Fruit fly (Drosophila melanogaster) whole organism, embryonic: ENCODE data around the gene CG31817.

Source experiments
- Ada2b ChIP-seq: fragments of 200-800 bp; sonication (Bioruptor generic); IDR thresholded peaks from 2 replicates; pipeline ENCODE4 v1.3.6; 2022; ENCODE audit warnings: missing biosample characterization, missing genetic modification characterization
- CG10565 ChIP-seq: fragments of 200-800 bp; sonication (Bioruptor generic); optimal IDR thresholded peaks from 3 replicates; lab custom pipeline; 2016; ENCODE audit warnings: missing biosample characterization, mild to moderate bottlenecking, missing genetic modification characterization
- CG12659 ChIP-seq: fragments of 200-800 bp; sonication (Bioruptor generic); optimal IDR thresholded peaks from 3 replicates; lab custom pipeline; 2017; ENCODE audit warnings: mild to moderate bottlenecking, missing biosample characterization, missing genetic modification reagents, missing genetic modification characterization
- CG13296 ChIP-seq: fragments of 200-800 bp; sonication (Bioruptor generic); optimal IDR thresholded peaks from 3 replicates; lab custom pipeline; 2018; ENCODE audit warnings: missing biosample characterization, mild to moderate bottlenecking, missing genetic modification characterization
- CG14441 ChIP-seq: fragments of 200-800 bp; sonication (Bioruptor generic); IDR thresholded peaks from 2 replicates; pipeline ENCODE4 v1.3.6; 2022; ENCODE audit warnings: missing biosample characterization, missing genetic modification characterization
- CG14860 ChIP-seq: fragments of 200-800 bp; sonication (Bioruptor generic); IDR thresholded peaks from 3 replicates; pipeline ENCODE4 v1.3.6; 2022; ENCODE audit warnings: missing biosample characterization, missing genetic modification characterization; ENCODE audit not compliant: partially characterized antibody
- CG17385 ChIP-seq: fragments of 200-800 bp; sonication (Bioruptor generic); optimal IDR thresholded peaks from 3 replicates; lab custom pipeline; 2018; ENCODE audit warnings: missing biosample characterization, mild to moderate bottlenecking, missing genetic modification characterization
- CG2678 ChIP-seq: fragments of 200-800 bp; sonication (Bioruptor generic); optimal IDR thresholded peaks from 3 replicates; lab custom pipeline; 2019; ENCODE audit warnings: missing biosample characterization, mild to moderate bottlenecking, missing genetic modification characterization, moderate library complexity
- CG30403 ChIP-seq: fragments of 200-800 bp; sonication (Bioruptor generic); optimal IDR thresholded peaks from 3 replicates; lab custom pipeline; 2016; ENCODE audit warnings: missing biosample characterization, missing genetic modification characterization
- CG4617 ChIP-seq: fragments of 200-800 bp; sonication (Bioruptor generic); optimal IDR thresholded peaks from 3 replicates; lab custom pipeline; 2016; ENCODE audit warnings: missing biosample characterization, missing genetic modification characterization, borderline replicate concordance
- CG5245 ChIP-seq: fragments of 200-800 bp; sonication (Bioruptor generic); optimal IDR thresholded peaks from 3 replicates; lab custom pipeline; 2016; ENCODE audit warnings: missing biosample characterization, missing genetic modification characterization
- CG5953 ChIP-seq: fragments of 200-800 bp; sonication (Bioruptor generic); IDR thresholded peaks from 2 replicates; pipeline ENCODE4 v1.3.6; 2022; ENCODE audit warnings: missing biosample characterization, missing genetic modification characterization
- CG6854 ChIP-seq: fragments of 200-800 bp; sonication (Bioruptor generic); optimal IDR thresholded peaks from 3 replicates; lab custom pipeline; 2017; ENCODE audit warnings: missing biosample characterization, mild to moderate bottlenecking, missing genetic modification characterization
- CG9817 ChIP-seq: fragments of 200-800 bp; sonication (Bioruptor generic); optimal IDR thresholded peaks from 2 replicates; lab custom pipeline; 2018; ENCODE audit warnings: missing biosample characterization, mild to moderate bottlenecking, missing genetic modification characterization, moderate library complexity
- Camta ChIP-seq: fragments of 200-800 bp; sonication (Bioruptor generic); optimal IDR thresholded peaks from 2 replicates; lab custom pipeline; 2016; ENCODE audit warnings: missing biosample characterization, missing genetic modification characterization
- Chrac-16 ChIP-seq: fragments of 200-800 bp; sonication (Bioruptor generic); optimal IDR thresholded peaks from 3 replicates; lab custom pipeline; 2016; ENCODE audit warnings: missing biosample characterization, missing genetic modification characterization
- Dek ChIP-seq: fragments of 200-800 bp; sonication (Bioruptor generic); optimal IDR thresholded peaks from 3 replicates; lab custom pipeline; 2019; ENCODE audit warnings: missing biosample characterization, mild to moderate bottlenecking, missing genetic modification characterization, moderate library complexity
- Drgx ChIP-seq: fragments of 200-800 bp; sonication (Bioruptor generic); IDR thresholded peaks from 2 replicates; pipeline ENCODE4 v1.3.6; 2022; ENCODE audit warnings: missing biosample characterization, missing genetic modification characterization
- Fer2 ChIP-seq: fragments of 200-800 bp; sonication (Bioruptor generic); optimal IDR thresholded peaks from 2 replicates; lab custom pipeline; 2018; ENCODE audit warnings: missing biosample characterization, mild to moderate bottlenecking, missing genetic modification characterization, moderate library complexity
- H2.0 ChIP-seq: fragments of 200-800 bp; sonication (Bioruptor generic); IDR thresholded peaks from 2 replicates; pipeline ENCODE4 v1.3.6; 2022; ENCODE audit warnings: missing biosample characterization, missing genetic modification characterization
- Hand ChIP-seq: fragments of 200-800 bp; sonication (Bioruptor generic); optimal IDR thresholded peaks from 2 replicates; lab custom pipeline; 2017; ENCODE audit warnings: mild to moderate bottlenecking, missing biosample characterization, missing genetic modification reagents, missing genetic modification characterization
- MESR4 ChIP-seq: fragments of 200-800 bp; sonication (Bioruptor generic); optimal IDR thresholded peaks from 2 replicates; lab custom pipeline; 2018; ENCODE audit warnings: missing biosample characterization, mild to moderate bottlenecking, missing genetic modification characterization, moderate library complexity
- Med ChIP-seq: fragments of 200-800 bp; sonication (Bioruptor generic); peaks from one replicate; lab custom pipeline; 2016; ENCODE audit warnings: missing biosample characterization, missing genetic modification characterization, mild to moderate bottlenecking, inconsistent platforms, moderate library complexity
- Optix ChIP-seq: fragments of 200-800 bp; sonication (Bioruptor generic); IDR thresholded peaks from 3 replicates; pipeline ENCODE4 v1.3.6; 2022; ENCODE audit warnings: missing biosample characterization, missing genetic modification characterization
- YL-1 ChIP-seq: fragments of 200-800 bp; sonication (Bioruptor generic); optimal IDR thresholded peaks from 3 replicates; lab custom pipeline; 2017; ENCODE audit warnings: missing biosample characterization, mild to moderate bottlenecking, missing genetic modification characterization
- cad ChIP-seq: fragments of >200 bp; optimal IDR thresholded peaks from 2 replicates; lab custom pipeline; 2017; ENCODE audit warnings: missing biosample characterization, missing genetic modification characterization
- fru ChIP-seq: fragments of >200 bp; optimal IDR thresholded peaks from 2 replicates; lab custom pipeline; 2017
- gfzf ChIP-seq: fragments of 200-800 bp; sonication (Bioruptor generic); optimal IDR thresholded peaks from 2 replicates; lab custom pipeline; 2016; ENCODE audit warnings: missing biosample characterization, mild to moderate bottlenecking, missing genetic modification characterization, moderate library complexity
- gt ChIP-seq: fragments of 200-800 bp; sonication (Bioruptor generic); IDR thresholded peaks from 2 replicates; pipeline ENCODE4 v1.3.6; 2022; ENCODE audit warnings: missing biosample characterization, missing genetic modification characterization
- kah ChIP-seq: fragments of 200-800 bp; sonication (Bioruptor generic); optimal IDR thresholded peaks from 2 replicates; lab custom pipeline; 2018; ENCODE audit warnings: missing biosample characterization, mild to moderate bottlenecking, missing genetic modification characterization
- knrl ChIP-seq: fragments of 200-800 bp; sonication (Bioruptor generic); IDR thresholded peaks from 3 replicates; pipeline ENCODE4 v1.3.6; 2022; ENCODE audit warnings: missing biosample characterization, missing genetic modification characterization; ENCODE audit not compliant: partially characterized antibody
- nmo ChIP-seq: fragments of 200-800 bp; sonication (Bioruptor generic); optimal IDR thresholded peaks from 2 replicates; lab custom pipeline; 2018; ENCODE audit warnings: missing biosample characterization, mild to moderate bottlenecking, missing genetic modification characterization, moderate library complexity
- peb ChIP-seq: fragments of 200-800 bp; sonication (Bioruptor generic); IDR thresholded peaks from 2 replicates; pipeline ENCODE4 v1.3.6; 2022; ENCODE audit warnings: missing biosample characterization, missing genetic modification characterization
- phol ChIP-seq: fragments of 200-800 bp; sonication (Bioruptor generic); optimal IDR thresholded peaks from 3 replicates; lab custom pipeline; 2018; ENCODE audit warnings: missing biosample characterization, mild to moderate bottlenecking, missing genetic modification characterization, moderate library complexity
- sens ChIP-seq: fragments of 200-800 bp; sonication (Bioruptor generic); peaks from one replicate; lab custom pipeline; 2016; ENCODE audit warnings: missing biosample characterization, missing genetic modification characterization
- stwl ChIP-seq: fragments of 200-800 bp; sonication (Bioruptor generic); optimal IDR thresholded peaks from 3 replicates; lab custom pipeline; 2018; ENCODE audit warnings: missing biosample characterization, mild to moderate bottlenecking, missing genetic modification characterization, moderate library complexity
- tin ChIP-seq: fragments of 200-800 bp; sonication (Bioruptor generic); optimal IDR thresholded peaks from 3 replicates; lab custom pipeline; 2016; ENCODE audit warnings: missing biosample characterization, missing genetic modification characterization

Gene CG31817

DNA sequence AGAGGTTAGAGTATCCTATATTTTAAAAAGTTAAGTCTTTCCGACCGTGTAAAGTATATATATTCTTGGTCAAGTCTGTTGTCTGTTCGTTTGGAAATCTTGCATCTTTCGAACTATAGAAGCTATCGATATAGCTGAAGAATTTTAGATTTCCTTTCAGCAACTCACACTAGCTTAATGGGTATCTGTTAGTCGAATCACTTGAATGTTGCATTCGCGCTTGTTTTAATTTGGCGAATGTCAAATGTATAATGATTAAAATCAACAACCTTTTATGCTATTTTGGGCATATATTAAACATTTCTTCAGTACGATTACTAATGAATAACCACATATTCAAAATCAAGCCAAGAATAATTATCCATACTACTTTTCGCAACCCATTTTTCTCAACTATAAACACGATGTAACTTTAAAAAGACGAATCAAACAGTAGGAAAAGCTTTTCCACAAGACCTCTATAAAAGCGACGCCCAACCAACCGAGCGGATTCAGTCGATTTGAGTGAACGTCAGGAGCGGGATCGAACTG lies 43.9 kb downstream of the CG31817 start, which contains the start of gene Cyp303a1 (continued):
- TF ChIP-seq Fer2 (tag; lab: Kevin White, UChicago): no peak
- peak; percentile 42; the same call in 2 of the 3 replicates for TF ChIP-seq CG14860 (GFP tag; lab: Robert Waterston, UW)
- TF ChIP-seq CG6854 (GFP tag; lab: Kevin White, UChicago): no peak
- no peak for TF ChIP-seq Hand
- no peak for TF ChIP-seq kah
- no peak for TF ChIP-seq MESR4 (GFP tag; lab: Kevin White, UChicago)

DNA sequence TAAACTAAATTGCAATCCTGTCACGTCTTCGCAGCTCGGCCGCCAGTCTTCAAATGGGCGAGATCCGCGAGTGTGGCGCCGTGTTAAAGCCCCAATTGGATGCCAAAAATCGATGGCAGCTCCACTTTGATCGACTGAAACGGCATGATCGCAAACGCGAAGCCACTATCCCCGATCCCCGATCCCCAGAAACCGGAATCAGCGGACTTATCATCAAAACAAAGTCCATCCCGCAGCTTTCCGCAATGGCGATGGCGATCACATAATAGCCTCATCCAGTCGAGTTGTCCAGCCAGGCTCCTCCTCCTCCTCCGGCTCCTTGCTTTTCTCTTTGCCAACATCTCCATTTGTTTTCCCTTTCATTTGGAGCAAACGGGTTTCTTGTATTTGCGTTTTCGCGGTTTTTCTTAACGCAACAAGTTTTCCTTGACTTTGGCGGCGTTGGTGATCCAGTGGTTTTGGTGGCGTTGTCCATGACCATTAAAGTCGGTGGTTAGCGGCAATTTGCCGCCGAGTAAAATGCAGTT lies 44.6 kb downstream of the CG31817 start, which contains the start of gene CG13258:
TSS of gene CG13258 (minus strand) at position 51 of the 527 bp plus-strand sequence.
- TF ChIP-seq H2.0 (GFP tag; lab: Robert Waterston, UW): no peak
- TF ChIP-seq Med (GFP tag; lab: Kevin White, UChicago): peak; percentile 3

DNA sequence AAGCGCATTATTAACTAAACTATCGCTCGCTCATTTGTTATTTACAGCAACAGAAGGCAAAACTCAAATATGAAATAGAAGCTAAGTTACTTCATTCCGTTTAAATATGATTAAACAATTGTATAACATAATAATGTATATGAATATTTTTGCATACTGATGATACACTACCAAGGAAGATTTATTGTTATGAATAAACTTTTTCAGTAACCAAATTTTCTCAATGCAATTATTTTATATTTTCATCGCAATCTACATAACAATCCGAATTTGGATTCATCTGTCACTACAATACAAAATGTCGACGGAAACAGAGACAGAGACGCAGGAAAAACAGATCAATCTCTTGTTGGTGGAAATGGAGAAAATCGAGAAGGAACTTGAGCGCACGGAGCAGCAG lies 46.7 kb downstream of the CG31817 start, which contains the start of gene CG17329:
TSS of gene CG17329 (plus strand) at position 301 of the 400 bp plus-strand sequence.
- TF ChIP-seq Dek (no peak), sens (GFP tag; lab: Kevin White, UChicago) (peak; percentile 2)

DNA sequence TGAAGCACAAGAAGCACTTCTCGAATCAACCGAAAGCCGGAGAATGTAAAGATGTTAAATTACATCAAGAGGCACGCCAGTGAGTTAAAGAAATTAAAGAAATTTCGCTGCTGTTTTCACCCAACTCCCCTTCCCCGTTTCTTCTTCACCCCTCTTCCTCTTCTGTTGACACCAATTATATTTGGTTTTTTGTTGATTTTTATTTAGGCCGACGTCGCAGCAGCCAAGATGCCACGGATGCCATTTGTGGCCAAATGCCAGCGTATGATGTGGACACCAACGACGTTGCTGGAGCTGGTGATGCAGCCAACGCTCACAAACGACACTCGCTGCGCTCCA lies 49.3 kb downstream of the CG31817 start:
- TF ChIP-seq peb (GFP tag; lab: Robert Waterston, UW) (no peak), CG4617 (GFP tag; lab: Kevin White, UChicago) (peak; percentile 86), knrl (GFP tag; lab: Robert Waterston, UW) (no peak), CG17385 (GFP tag; lab: Kevin White, UChicago) (peak; percentile 71), gfzf (GFP tag; lab: Kevin White, UChicago) (no peak), CG30403 (GFP tag; lab: Kevin White, UChicago) (no peak), cad (no peak), nmo (GFP tag; lab: Kevin White, UChicago) (no peak), Camta (GFP tag; lab: Kevin White, UChicago) (no peak), stwl (no peak), Ada2b (GFP tag; lab: Robert Waterston, UW) (no peak), Chrac-16 (GFP tag; lab: Kevin White, UChicago) (no peak), CG12659 (GFP tag; lab: Kevin White, UChicago) (peak; percentile 33), CG2678 (tag; lab: Kevin White, UChicago) (no peak), CG14441 (no peak), phol (tag; lab: Kevin White, UChicago) (no peak), gt (GFP tag; lab: Robert Waterston, UW) (no peak), YL-1 (GFP tag; lab: Kevin White, UChicago) (peak; percentile 32), Optix (GFP tag; lab: Robert Waterston, UW) (no peak), CG13296 (GFP tag; lab: Kevin White, UChicago) (no peak), fru (lab: Kevin White, UChicago) (no peak), CG9817 (tag; lab: Kevin White, UChicago) (no peak), CG10565 (GFP tag; lab: Kevin White, UChicago) (no peak), Drgx (no peak), MESR4 (GFP tag; lab: Kevin White, UChicago) (peak; percentile 88), tin (GFP tag; lab: Kevin White, UChicago) (no peak), CG5953 (GFP tag; lab: Robert Waterston, UW) (no peak), CG5245 (GFP tag; lab: Kevin White, UChicago) (no peak)
